Fruit fly (Drosophila melanogaster) whole organism, embryonic: ENCODE data around the gene Kmn2.
A peak's percentile ranks its signal among the peaks of the same experiment; 100 is the strongest.

ENCODE experiments used
- Atf6 ChIP-seq: fragments of 200-800 bp; sonication (Bioruptor generic); IDR thresholded peaks from 2 replicates; pipeline ENCODE4 v1.3.6; 2022; ENCODE audit warnings: missing biosample characterization, missing genetic modification characterization
- CG10366 ChIP-seq: fragments of 200-800 bp; sonication (Bioruptor generic); IDR thresholded peaks from 2 replicates; pipeline ENCODE4 v1.3.6; 2022; ENCODE audit warnings: missing biosample characterization, missing genetic modification characterization
- CG10654 ChIP-seq: fragments of 200-800 bp; sonication (Bioruptor generic); optimal IDR thresholded peaks from 2 replicates; lab custom pipeline; 2016; ENCODE audit warnings: missing biosample characterization, missing genetic modification characterization
- CG11093 ChIP-seq: fragments of 200-800 bp; sonication (Bioruptor generic); IDR thresholded peaks from 3 replicates; pipeline ENCODE4 v1.3.6; 2022; ENCODE audit warnings: missing biosample characterization, missing genetic modification characterization
- CG11560 ChIP-seq: fragments of 200-800 bp; sonication (Bioruptor generic); IDR thresholded peaks from 3 replicates; pipeline ENCODE4 v1.3.6; 2022; ENCODE audit warnings: missing biosample characterization, missing genetic modification characterization
- CG11723 ChIP-seq: fragments of 200-800 bp; sonication (Bioruptor generic); optimal IDR thresholded peaks from 2 replicates; lab custom pipeline; 2017; ENCODE audit warnings: missing biosample characterization, mild to moderate bottlenecking, missing genetic modification characterization
- CG12659 ChIP-seq: fragments of 200-800 bp; sonication (Bioruptor generic); optimal IDR thresholded peaks from 3 replicates; lab custom pipeline; 2017; ENCODE audit warnings: mild to moderate bottlenecking, missing biosample characterization, missing genetic modification reagents, missing genetic modification characterization
- CG12769 ChIP-seq: fragments of 200-800 bp; sonication (Bioruptor generic); optimal IDR thresholded peaks from 2 replicates; lab custom pipeline; 2019; ENCODE audit warnings: missing biosample characterization, mild to moderate bottlenecking, missing genetic modification characterization, moderate library complexity
- CG13287 ChIP-seq: fragments of 200-800 bp; sonication (Bioruptor generic); IDR thresholded peaks from 2 replicates; pipeline ENCODE4 v1.3.6; 2022; ENCODE audit warnings: missing biosample characterization, missing genetic modification characterization; ENCODE audit not compliant: partially characterized antibody
- CG14710 ChIP-seq: fragments of 200-800 bp; sonication (Bioruptor generic); optimal IDR thresholded peaks from 3 replicates; lab custom pipeline; 2019; ENCODE audit warnings: missing biosample characterization, mild to moderate bottlenecking, missing genetic modification characterization, moderate library complexity
- CG16813 ChIP-seq: fragments of 200-800 bp; sonication (Bioruptor generic); IDR thresholded peaks from 3 replicates; pipeline ENCODE4 v1.3.6; 2022; ENCODE audit warnings: missing biosample characterization, missing genetic modification characterization; ENCODE audit not compliant: partially characterized antibody
- CG17612 ChIP-seq: fragments of 200-800 bp; sonication (Bioruptor generic); IDR thresholded peaks from 2 replicates; pipeline ENCODE4 v1.3.6; 2022; ENCODE audit warnings: missing biosample characterization, missing genetic modification characterization
- CG18262 ChIP-seq: fragments of 200-800 bp; optimal IDR thresholded peaks from 3 replicates; lab custom pipeline; 2019; ENCODE audit warnings: missing biosample characterization, mild to moderate bottlenecking, missing genetic modification characterization, moderate library complexity
- CG3065 ChIP-seq: fragments of 200-800 bp; sonication (Bioruptor generic); optimal IDR thresholded peaks from 2 replicates; lab custom pipeline; 2016; ENCODE audit warnings: missing biosample characterization, missing genetic modification characterization
- CG31388 ChIP-seq: fragments of 200-800 bp; sonication (Bioruptor generic); optimal IDR thresholded peaks from 2 replicates; lab custom pipeline; 2016; ENCODE audit warnings: missing biosample characterization, missing genetic modification characterization
- CG3163 ChIP-seq: fragments of 200-800 bp; sonication (Bioruptor generic); optimal IDR thresholded peaks from 3 replicates; lab custom pipeline; 2016; ENCODE audit warnings: missing biosample characterization, missing genetic modification characterization
- CG34224 ChIP-seq: fragments of 200-800 bp; sonication (Bioruptor generic); IDR thresholded peaks from 3 replicates; pipeline ENCODE4 v1.3.6; 2022; ENCODE audit warnings: missing biosample characterization, missing genetic modification characterization; ENCODE audit not compliant: partially characterized antibody
- CG3847 ChIP-seq: fragments of 200-800 bp; sonication (Bioruptor generic); IDR thresholded peaks from 2 replicates; pipeline ENCODE4 v1.3.6; 2022; ENCODE audit warnings: missing biosample characterization, missing genetic modification characterization
- CG4282 ChIP-seq: fragments of 200-800 bp; sonication (Bioruptor generic); optimal IDR thresholded peaks from 2 replicates; lab custom pipeline; 2016; ENCODE audit warnings: missing biosample characterization, missing genetic modification characterization
- CG4854 ChIP-seq: fragments of 200-800 bp; sonication (Bioruptor generic); optimal IDR thresholded peaks from 2 replicates; lab custom pipeline; 2016; ENCODE audit warnings: missing biosample characterization, missing genetic modification characterization, inconsistent platforms
- CG6791 ChIP-seq: fragments of 200-800 bp; sonication (Bioruptor generic); IDR thresholded peaks from 3 replicates; pipeline ENCODE4 v1.3.6; 2022; ENCODE audit warnings: missing biosample characterization, missing genetic modification characterization; ENCODE audit not compliant: partially characterized antibody
- CG6813 ChIP-seq: fragments of 200-800 bp; sonication (Bioruptor generic); optimal IDR thresholded peaks from 2 replicates; lab custom pipeline; 2017; ENCODE audit warnings: missing biosample characterization, missing genetic modification characterization, mild to moderate bottlenecking, moderate library complexity, missing genetic modification reagents
- CG6854 ChIP-seq: fragments of 200-800 bp; sonication (Bioruptor generic); optimal IDR thresholded peaks from 3 replicates; lab custom pipeline; 2017; ENCODE audit warnings: missing biosample characterization, mild to moderate bottlenecking, missing genetic modification characterization
- CG9215 ChIP-seq: fragments of 200-800 bp; sonication (Bioruptor generic); IDR thresholded peaks from 2 replicates; pipeline ENCODE4 v1.3.6; 2022; ENCODE audit warnings: missing biosample characterization, missing genetic modification characterization
- CrebB ChIP-seq: fragments of 200-800 bp; sonication (Bioruptor generic); optimal IDR thresholded peaks from 3 replicates; lab custom pipeline; 2018; ENCODE audit warnings: missing biosample characterization, mild to moderate bottlenecking, missing genetic modification characterization
- Dek ChIP-seq: fragments of 200-800 bp; sonication (Bioruptor generic); optimal IDR thresholded peaks from 3 replicates; lab custom pipeline; 2019; ENCODE audit warnings: missing biosample characterization, mild to moderate bottlenecking, missing genetic modification characterization, moderate library complexity
- Dip3 ChIP-seq: fragments of 200-800 bp; sonication (Bioruptor generic); optimal IDR thresholded peaks from 3 replicates; lab custom pipeline; 2016; ENCODE audit warnings: missing biosample characterization, missing genetic modification characterization
- Dll ChIP-seq: fragments of 200-800 bp; sonication (Bioruptor generic); IDR thresholded peaks from 4 replicates; pipeline ENCODE4 v1.3.6; 2022; ENCODE audit warnings: missing biosample characterization, missing genetic modification characterization; ENCODE audit not compliant: partially characterized antibody
- Doc3 ChIP-seq: fragments of 200-800 bp; sonication (Bioruptor generic); IDR thresholded peaks from 3 replicates; pipeline ENCODE4 v1.3.6; 2022; ENCODE audit warnings: missing biosample characterization, missing genetic modification characterization; ENCODE audit not compliant: partially characterized antibody
- ERR ChIP-seq: fragments of 200-800 bp; sonication (Bioruptor generic); optimal IDR thresholded peaks from 2 replicates; lab custom pipeline; 2016; ENCODE audit warnings: missing biosample characterization, missing genetic modification characterization
- HLHmδ ChIP-seq: fragments of 200-800 bp; sonication (Bioruptor generic); optimal IDR thresholded peaks from 2 replicates; lab custom pipeline; 2018; ENCODE audit warnings: missing biosample characterization, mild to moderate bottlenecking, missing genetic modification characterization, moderate library complexity
- MTF-1 ChIP-seq: fragments of 200-800 bp; sonication (Bioruptor generic); optimal IDR thresholded peaks from 2 replicates; lab custom pipeline; 2018; ENCODE audit warnings: missing biosample characterization, mild to moderate bottlenecking, missing genetic modification characterization, borderline replicate concordance
- Mad ChIP-seq: fragments of 200-800 bp; sonication (Bioruptor generic); optimal IDR thresholded peaks from 2 replicates; lab custom pipeline; 2016; ENCODE audit warnings: missing biosample characterization, missing genetic modification characterization
- Ravus ChIP-seq: fragments of 200-800 bp; sonication (Bioruptor generic); IDR thresholded peaks from 2 replicates; pipeline ENCODE4 v1.3.6; 2022; ENCODE audit warnings: missing biosample characterization, missing genetic modification characterization
- Rfx ChIP-seq: fragments of 200-800 bp; sonication (Bioruptor generic); IDR thresholded peaks from 2 replicates; pipeline ENCODE4 v1.3.6; 2022; ENCODE audit warnings: missing biosample characterization, missing genetic modification characterization
- Scr ChIP-seq: fragments of 200-800 bp; sonication (Bioruptor generic); IDR thresholded peaks from 2 replicates; pipeline ENCODE4 v1.3.6; 2022; ENCODE audit warnings: missing biosample characterization, missing genetic modification characterization; ENCODE audit not compliant: partially characterized antibody
- Xbp1 ChIP-seq: fragments of 200-800 bp; sonication (Bioruptor generic); optimal IDR thresholded peaks from 3 replicates; lab custom pipeline; 2016; ENCODE audit warnings: missing biosample characterization, mild to moderate bottlenecking, missing genetic modification characterization
- ac ChIP-seq: fragments of 200-800 bp; sonication (Bioruptor generic); optimal IDR thresholded peaks from 3 replicates; lab custom pipeline; 2017; ENCODE audit warnings: missing biosample characterization, mild to moderate bottlenecking, missing genetic modification characterization
- cad ChIP-seq: fragments of >200 bp; optimal IDR thresholded peaks from 2 replicates; lab custom pipeline; 2017; ENCODE audit warnings: missing biosample characterization, missing genetic modification characterization
- crol ChIP-seq: fragments of 200-800 bp; sonication (Bioruptor generic); IDR thresholded peaks from 2 replicates; pipeline ENCODE4 v1.3.6; 2022; ENCODE audit warnings: missing biosample characterization, missing genetic modification characterization
- crp ChIP-seq, 2 experiments: fragments of 200-800 bp; sonication (Bioruptor generic); optimal IDR thresholded peaks; 2 replicates in 1 of 2; 3 replicates in 1 of 2; lab custom pipeline; 2017; ENCODE audit warnings: missing biosample characterization in 2 of 2, missing genetic modification characterization in 2 of 2, mild to moderate bottlenecking in 1 of 2, moderate library complexity in 1 of 2
- da ChIP-seq: fragments of 200-800 bp; sonication (Bioruptor generic); optimal IDR thresholded peaks from 2 replicates; lab custom pipeline; 2016; ENCODE audit warnings: missing biosample characterization, missing genetic modification characterization
- dm ChIP-seq: fragments of 200-800 bp; sonication (Bioruptor generic); optimal IDR thresholded peaks from 3 replicates; lab custom pipeline; 2016; ENCODE audit warnings: missing biosample characterization, missing genetic modification characterization
- ems ChIP-seq: fragments of 200-800 bp; sonication (Bioruptor generic); optimal IDR thresholded peaks from 3 replicates; lab custom pipeline; 2016; ENCODE audit warnings: missing biosample characterization, missing genetic modification characterization
- ftz-f1 ChIP-seq: fragments of 200-800 bp; sonication (Bioruptor generic); optimal IDR thresholded peaks from 2 replicates; lab custom pipeline; 2016; ENCODE audit warnings: missing biosample characterization, missing genetic modification characterization
- her ChIP-seq: fragments of 200-800 bp; sonication (Bioruptor generic); optimal IDR thresholded peaks from 2 replicates; lab custom pipeline; 2016; ENCODE audit warnings: missing biosample characterization, missing genetic modification characterization
- jing ChIP-seq: fragments of 200-800 bp; sonication (Bioruptor generic); optimal IDR thresholded peaks from 2 replicates; lab custom pipeline; 2018; ENCODE audit warnings: missing biosample characterization, mild to moderate bottlenecking, missing genetic modification characterization
- psq ChIP-seq: fragments of 200-800 bp; sonication (Bioruptor generic); optimal IDR thresholded peaks from 2 replicates; lab custom pipeline; 2017; ENCODE audit warnings: missing biosample characterization, missing genetic modification characterization
- sna ChIP-seq: fragments of 200-800 bp; sonication (Bioruptor generic); IDR thresholded peaks from 2 replicates; pipeline ENCODE4 v1.3.6; 2022; ENCODE audit warnings: missing biosample characterization, missing genetic modification characterization; ENCODE audit not compliant: partially characterized antibody
- stwl ChIP-seq: fragments of 200-800 bp; sonication (Bioruptor generic); optimal IDR thresholded peaks from 3 replicates; lab custom pipeline; 2018; ENCODE audit warnings: missing biosample characterization, mild to moderate bottlenecking, missing genetic modification characterization, moderate library complexity

The Kmn2 gene

DNA sequence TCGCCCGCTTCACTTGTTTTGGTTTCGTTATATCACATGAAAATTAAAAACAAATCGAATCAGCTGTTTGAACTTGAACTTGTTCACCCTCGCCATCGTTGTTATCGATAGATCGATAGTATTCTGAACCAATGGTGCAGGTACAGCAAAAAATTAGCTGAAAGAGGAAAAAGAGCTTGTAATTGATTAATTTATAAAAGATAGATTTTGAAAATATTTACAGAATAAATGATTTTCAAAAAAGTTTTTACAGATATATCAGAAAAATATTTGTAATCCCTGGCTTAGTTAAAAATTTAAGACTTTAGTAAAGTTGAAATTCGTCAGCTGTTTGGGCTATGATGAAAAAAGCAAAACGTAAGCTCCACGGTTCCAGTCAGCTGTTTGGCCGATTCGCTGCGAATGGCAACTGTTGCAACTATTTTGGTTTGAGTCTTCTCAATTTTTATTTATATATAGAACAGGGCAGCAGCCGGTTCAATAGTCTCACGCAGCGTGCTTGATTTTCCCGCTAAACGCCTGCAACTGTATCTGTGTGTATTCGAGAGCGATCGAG is 31.9 kb upstream of the Kmn2 start, which contains the start of the genes CG11035 and unc-45 (continued):
- TF ChIP-seq CG3065 (GFP tag; lab: Kevin White, UChicago) (no peak), Atf6 (GFP tag; lab: Robert Waterston, UW) (no peak), CrebB (tag; lab: Kevin White, UChicago) (no peak), ems (GFP tag; lab: Kevin White, UChicago) (no peak), CG34224 (GFP tag; lab: Robert Waterston, UW) (peak; percentile 64; the same call in 2 of the 3 replicates), ftz-f1 (GFP tag; lab: Kevin White, UChicago) (peak; percentile 27), CG6813 (no peak), CG12769 (tag; lab: Kevin White, UChicago) (no peak), CG10366 (GFP tag; lab: Robert Waterston, UW) (no peak), CG4854 (GFP tag; lab: Kevin White, UChicago) (no peak), CG11723 (no peak), CG3163 (GFP tag; lab: Kevin White, UChicago) (no peak), her (GFP tag; lab: Kevin White, UChicago) (no peak), Scr (GFP tag; lab: Robert Waterston, UW) (peak; percentile 81), CG31388 (GFP tag; lab: Kevin White, UChicago) (no peak), HLHmδ (GFP tag; lab: Kevin White, UChicago) (no peak), ERR (GFP tag; lab: Kevin White, UChicago) (no peak), CG12659 (GFP tag; lab: Kevin White, UChicago) (peak; percentile 63), CG6791 (GFP tag; lab: Robert Waterston, UW) (peak; percentile 79), CG16813 (GFP tag; lab: Robert Waterston, UW) (peak; percentile 76), CG9215 (peak; percentile 50), CG3847 (GFP tag; lab: Robert Waterston, UW) (no peak), Doc3 (peak; percentile 68), CG17612 (no peak), ac (GFP tag; lab: Kevin White, UChicago) (no peak), CG11560 (tag; lab: Robert Waterston, UW) (no peak), Ravus (GFP tag; lab: Robert Waterston, UW) (no peak), Rfx (GFP tag; lab: Robert Waterston, UW) (peak; percentile 65), CG6854 (no peak), sna (GFP tag; lab: Robert Waterston, UW) (peak; percentile 75), jing (no peak), CG18262 (tag; lab: Kevin White, UChicago) (peak; percentile 62), Dek (tag; lab: Kevin White, UChicago) (peak; percentile 22), psq (GFP tag; lab: Kevin White, UChicago) (no peak), CG14710 (peak; percentile 61), CG13287 (GFP tag; lab: Robert Waterston, UW) (peak; percentile 83), crp (GFP tag; optimal IDR thresholded peaks at IDR 0.05; lab: Kevin White, UChicago) (peak; percentile 86 to 99), da (no peak), cad (GFP tag; lab: Kevin White, UChicago) (no peak), CG4282 (no peak), dm (GFP tag; lab: Kevin White, UChicago) (no peak), crol (GFP tag; lab: Robert Waterston, UW) (no peak), MTF-1 (no peak), Dip3 (GFP tag; lab: Kevin White, UChicago) (no peak), Dll (GFP tag; lab: Robert Waterston, UW) (peak; percentile 82), Xbp1 (GFP tag; lab: Kevin White, UChicago) (peak; percentile 31), CG10654 (peak; percentile 16), CG11093 (GFP tag; lab: Robert Waterston, UW) (no peak), Mad (GFP tag; lab: Kevin White, UChicago) (no peak), stwl (tag; lab: Kevin White, UChicago) (peak; percentile 29)
